Fruit fly (Drosophila melanogaster): Measurements from ENCODE around the gene CG34132.

CG34132 gene

dm6 chr2L:7879292-7879894 is 5.9 kb upstream of the CG34132 start, which contains the start of gene spz3 (continued):
- TF ChIP-seq Atf3 (GFP tag; optimal IDR thresholded peaks at IDR 0.05) (no peak), CG6813 (GFP tag; optimal IDR thresholded peaks at IDR 0.05) (no peak), Trl (optimal IDR thresholded peaks at IDR 0.05) (peak; percentile 21 to 49), Trl (GFP tag; optimal IDR thresholded peaks at IDR 0.05) (no peak), Drgx (GFP tag; IDR thresholded peaks at IDR 0.05) (peak; percentile 64), Doc2 (GFP tag; IDR thresholded peaks at IDR 0.05) (no peak), caup (GFP tag; optimal IDR thresholded peaks at IDR 0.05; ENCODE audit: severe bottlenecking) (no peak), Rfx (GFP tag; IDR thresholded peaks at IDR 0.05) (no peak), insv (GFP tag; optimal IDR thresholded peaks at IDR 0.05) (no peak), dimm (GFP tag; IDR thresholded peaks at IDR 0.05) (no peak), CG3995 (GFP tag; optimal IDR thresholded peaks at IDR 0.05) (no peak), slou (GFP tag; optimal IDR thresholded peaks at IDR 0.05) (no peak), CG14667 (GFP tag; IDR thresholded peaks at IDR 0.05) (no peak), CG18262 (tag; optimal IDR thresholded peaks at IDR 0.05) (no peak), CG12071 (GFP tag; optimal IDR thresholded peaks at IDR 0.05) (no peak), CG13894 (tag; optimal IDR thresholded peaks at IDR 0.05) (peak; percentile 47), lbe (GFP tag; optimal IDR thresholded peaks at IDR 0.05) (peak; percentile 16), Chrac-16 (GFP tag; optimal IDR thresholded peaks at IDR 0.05) (no peak), Sry-β (GFP tag; optimal IDR thresholded peaks at IDR 0.05) (no peak), gce (GFP tag; IDR thresholded peaks at IDR 0.05) (no peak), bsh (GFP tag; optimal IDR thresholded peaks at IDR 0.05) (peak in 1 of 2 experiments; percentile 67), CG12299 (tag; optimal IDR thresholded peaks at IDR 0.05) (no peak), nom (GFP tag; optimal IDR thresholded peaks at IDR 0.05) (peak; percentile 96), CG8944 (GFP tag; optimal IDR thresholded peaks at IDR 0.05) (no peak), CG17359 (tag; optimal IDR thresholded peaks at IDR 0.05) (no peak), BtbVII (GFP tag; optimal IDR thresholded peaks at IDR 0.05) (no peak), Asciz (GFP tag; optimal IDR thresholded peaks at IDR 0.05) (no peak), CG14710 (tag; optimal IDR thresholded peaks at IDR 0.05) (no peak), CG1603 (tag; optimal IDR thresholded peaks at IDR 0.05) (no peak), sug (tag; optimal IDR thresholded peaks at IDR 0.05) (no peak), CG12744 (GFP tag; optimal IDR thresholded peaks at IDR 0.05) (no peak), slbo (GFP tag; IDR thresholded peaks at IDR 0.05) (no peak), CG30403 (GFP tag; optimal IDR thresholded peaks at IDR 0.05) (no peak), CG9215 (GFP tag; IDR thresholded peaks at IDR 0.05) (no peak), Dip2 (GFP tag; IDR thresholded peaks at IDR 0.05) (no peak), shn (GFP tag; optimal IDR thresholded peaks at IDR 0.05) (no peak), CG17328 (GFP tag; IDR thresholded peaks at IDR 0.05) (no peak), CG11695 (GFP tag; IDR thresholded peaks at IDR 0.05) (no peak), CG1233 (GFP tag; optimal IDR thresholded peaks at IDR 0.05) (no peak), CG17829 (tag; optimal IDR thresholded peaks at IDR 0.05) (no peak), eve (GFP tag; optimal IDR thresholded peaks at IDR 0.05) (no peak), kah (GFP tag; optimal IDR thresholded peaks at IDR 0.05) (no peak)

dm6 chr2L:7880458-7880857 is 4.8 kb upstream of the CG34132 start:
- TF ChIP-seq D19A (tag; optimal IDR thresholded peaks at IDR 0.05) (no peak), CG12219 (GFP tag; optimal IDR thresholded peaks at IDR 0.05) (no peak), CG9727 (GFP tag; optimal IDR thresholded peaks at IDR 0.05) (no peak), oc (tag; optimal IDR thresholded peaks at IDR 0.05) (peak; percentile 47), Hr78 (GFP tag; optimal IDR thresholded peaks at IDR 0.05) (peak in 1 of 2 experiments; percentile 36), ems (GFP tag; optimal IDR thresholded peaks at IDR 0.05) (no peak), chinmo (GFP tag; IDR thresholded peaks at IDR 0.05; ENCODE audit: partially characterized antibody) (peak; percentile 80; the same call in 2 of the 4 replicates), Med (GFP tag) (peak; percentile 10), dpn (GFP tag; optimal IDR thresholded peaks at IDR 0.05) (no peak), crol (GFP tag; IDR thresholded peaks at IDR 0.05) (0 out of 2 replicates have a peak, but pooled peaks have one; percentile 17), Camta (GFP tag; optimal IDR thresholded peaks at IDR 0.05) (no peak), CG3163 (GFP tag; optimal IDR thresholded peaks at IDR 0.05) (peak; percentile 84)

All from whole organism, embryonic.